Worm (Caenorhabditis elegans): Measurements from ENCODE around the gene cki-2.

DNA sequence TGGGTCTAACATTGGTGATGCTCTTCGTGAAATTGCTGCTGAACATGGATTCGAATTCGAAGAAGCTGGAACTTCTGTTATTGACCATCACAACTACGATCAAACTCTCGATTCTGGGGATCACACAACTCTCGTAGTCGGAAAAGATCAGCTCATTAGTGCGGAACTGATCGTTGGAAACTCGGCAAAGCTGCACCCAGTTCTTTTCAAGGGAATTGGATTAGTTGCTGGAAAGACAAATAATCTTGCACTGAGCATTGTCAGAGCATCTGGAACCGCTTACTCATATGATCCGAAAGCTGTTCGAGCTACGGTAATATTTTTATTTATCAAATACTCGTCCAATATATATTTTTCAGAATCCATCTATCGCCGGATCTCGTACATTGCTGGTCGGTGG is 48.6 kb downstream of the cki-2 start:
- TF ChIP-seq hmg-4 (GFP tag; optimal IDR thresholded peaks at IDR 0.05) (no peak), ama-1 (optimal IDR thresholded peaks at IDR 0.05) (no peak), tra-4 (tag; optimal IDR thresholded peaks at IDR 0.05) (no peak), scrt-1 (GFP tag; IDR thresholded peaks at IDR 0.05) (no peak)
